Fruit fly (Drosophila melanogaster): ENCODE measurements around the gene Eig71Ea.
A peak's percentile ranks its signal among the peaks of the same experiment; 100 is the strongest.

Gene Eig71Ea

DNA sequence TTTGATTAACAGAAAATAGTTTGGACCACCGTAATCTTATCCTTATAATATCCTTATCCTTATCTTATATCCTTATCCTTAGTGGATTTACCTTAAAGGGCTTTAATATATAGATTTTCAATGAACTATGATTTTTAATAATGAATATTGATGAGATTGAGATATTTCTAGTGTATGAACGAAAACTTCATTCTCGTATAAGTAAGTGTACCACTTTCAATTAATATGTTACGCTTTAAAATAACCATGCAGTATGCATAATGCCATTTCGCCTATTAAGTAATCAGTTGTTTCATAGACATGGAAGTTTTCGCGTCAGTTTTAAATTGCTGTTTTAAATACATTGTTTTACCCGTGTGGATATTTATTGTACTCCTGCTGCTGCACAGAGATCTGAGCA is 30.0 kb upstream of the Eig71Ea start, which contains the start of gene CG7304:
Gene CG7304 (plus strand): TSS at position 301 of the 400 bp plus-strand sequence.
- no peak for TF ChIP-seq lz (GFP tag; optimal IDR thresholded peaks at IDR 0.05)
- TF ChIP-seq Lpt (GFP tag; optimal IDR thresholded peaks at IDR 0.05): no peak
- no peak for TF ChIP-seq CG7368 (GFP tag; optimal IDR thresholded peaks at IDR 0.05)
- no peak for TF ChIP-seq ss (GFP tag; optimal IDR thresholded peaks at IDR 0.05)
- TF ChIP-seq CG6808 (GFP tag; optimal IDR thresholded peaks at IDR 0.05): no peak
- TF ChIP-seq cyc (GFP tag; optimal IDR thresholded peaks at IDR 0.05): no peak
- TF ChIP-seq CG10631 (GFP tag; optimal IDR thresholded peaks at IDR 0.05): no peak
- no peak for TF ChIP-seq CG9139 (GFP tag; optimal IDR thresholded peaks at IDR 0.05)
- no peak for TF ChIP-seq CG8119 (GFP tag; IDR thresholded peaks at IDR 0.05)
- no peak for TF ChIP-seq achi (GFP tag; optimal IDR thresholded peaks at IDR 0.05)
- TF ChIP-seq CG6163 (GFP tag; IDR thresholded peaks at IDR 0.05): no peak
- TF ChIP-seq CG6792 (GFP tag; optimal IDR thresholded peaks at IDR 0.05): no peak
- no peak for TF ChIP-seq CG1621 (tag; optimal IDR thresholded peaks at IDR 0.05)
- no peak for TF ChIP-seq CG3032 (tag; optimal IDR thresholded peaks at IDR 0.05)
- TF ChIP-seq Hr4 (GFP tag; optimal IDR thresholded peaks at IDR 0.05): no peak
- TF ChIP-seq CG15336 (GFP tag; IDR thresholded peaks at IDR 0.05): no peak
- no peak for TF ChIP-seq fkh (GFP tag; optimal IDR thresholded peaks at IDR 0.05)
- TF ChIP-seq CG31627 (GFP tag; optimal IDR thresholded peaks at IDR 0.05): no peak

DNA sequence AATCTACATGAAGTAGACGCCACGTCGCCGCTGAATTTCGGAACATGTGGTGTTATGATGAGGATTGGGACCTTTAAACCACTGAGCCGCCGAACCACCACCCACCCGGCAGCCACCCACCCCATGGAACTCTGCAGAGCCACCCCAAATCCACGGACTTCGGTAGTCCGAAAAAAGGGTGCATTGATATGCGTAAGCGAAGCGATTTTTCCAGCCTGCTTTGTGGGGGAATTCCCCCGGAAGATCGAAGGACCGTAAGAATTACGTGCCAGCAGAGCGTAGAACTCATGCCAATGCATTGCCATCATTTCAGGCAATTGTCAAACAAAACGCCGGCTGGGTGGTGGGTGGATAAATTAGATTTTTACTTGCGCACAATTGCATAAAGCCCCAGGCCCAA is 28.8 kb upstream of the Eig71Ea start:
- TF ChIP-seq ss (GFP tag; optimal IDR thresholded peaks at IDR 0.05): no peak
- TF ChIP-seq CG10669 (GFP tag; optimal IDR thresholded peaks at IDR 0.05): no peak
- TF ChIP-seq achi (GFP tag; optimal IDR thresholded peaks at IDR 0.05): no peak
- no peak for TF ChIP-seq topi (GFP tag; optimal IDR thresholded peaks at IDR 0.05)
- no peak for TF ChIP-seq CG3919 (GFP tag; optimal IDR thresholded peaks at IDR 0.05)
- no peak for TF ChIP-seq Hr38 (GFP tag; optimal IDR thresholded peaks at IDR 0.05)
- no peak for TF ChIP-seq OdsH (GFP tag; optimal IDR thresholded peaks at IDR 0.05)
- no peak for TF ChIP-seq Sox14 (GFP tag; optimal IDR thresholded peaks at IDR 0.05)
- TF ChIP-seq CG8119 (GFP tag; IDR thresholded peaks at IDR 0.05): no peak
- TF ChIP-seq Lpt (GFP tag; optimal IDR thresholded peaks at IDR 0.05): no peak
- no peak for TF ChIP-seq cyc (GFP tag; optimal IDR thresholded peaks at IDR 0.05)
- TF ChIP-seq salr (GFP tag; optimal IDR thresholded peaks at IDR 0.05): no peak
- TF ChIP-seq esn (GFP tag; optimal IDR thresholded peaks at IDR 0.05): no peak
- no peak for TF ChIP-seq eg (GFP tag; IDR thresholded peaks at IDR 0.05)
- no peak for TF ChIP-seq CG9139 (GFP tag; optimal IDR thresholded peaks at IDR 0.05)
- no peak for TF ChIP-seq acj6 (GFP tag; optimal IDR thresholded peaks at IDR 0.05)
- no peak for TF ChIP-seq CG6276 (GFP tag; optimal IDR thresholded peaks at IDR 0.05)
- TF ChIP-seq vri (GFP tag; optimal IDR thresholded peaks at IDR 0.05): no peak
- TF ChIP-seq CG34406 (GFP tag; optimal IDR thresholded peaks at IDR 0.05): no peak
- no peak for TF ChIP-seq CG7368 (GFP tag; optimal IDR thresholded peaks at IDR 0.05)

DNA sequence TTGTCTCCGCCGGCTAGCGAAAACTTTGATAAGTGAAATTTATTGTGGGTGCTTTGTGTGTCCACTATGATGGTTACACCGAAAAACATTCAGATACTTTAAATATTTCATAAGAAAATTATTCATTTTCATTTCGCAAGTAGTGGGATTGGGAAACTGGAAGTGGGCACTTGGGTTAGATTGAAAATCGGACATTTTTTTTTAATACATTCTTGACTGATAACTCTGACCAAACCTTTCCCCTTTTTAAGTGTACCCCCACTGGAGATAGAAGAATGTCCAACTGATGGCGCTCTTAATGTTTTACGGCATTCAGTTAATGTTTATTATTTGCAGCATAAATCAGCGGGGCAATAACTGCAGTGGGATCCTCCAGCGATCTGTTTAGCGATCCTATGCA is 28.2 kb upstream of the Eig71Ea start:
- TF ChIP-seq ss (GFP tag; optimal IDR thresholded peaks at IDR 0.05) (no peak), Hr39 (GFP tag; optimal IDR thresholded peaks at IDR 0.05) (no peak), CG7368 (GFP tag; optimal IDR thresholded peaks at IDR 0.05) (no peak), Ets96B (tag; optimal IDR thresholded peaks at IDR 0.05) (peak; percentile 15), Blimp-1 (GFP tag; optimal IDR thresholded peaks at IDR 0.05) (no peak), CG11762 (GFP tag; optimal IDR thresholded peaks at IDR 0.05; ENCODE audit: insufficient read depth) (no peak), Eip78C (GFP tag) (peak; percentile 49), CG10631 (GFP tag; optimal IDR thresholded peaks at IDR 0.05) (peak; percentile 9)

DNA sequence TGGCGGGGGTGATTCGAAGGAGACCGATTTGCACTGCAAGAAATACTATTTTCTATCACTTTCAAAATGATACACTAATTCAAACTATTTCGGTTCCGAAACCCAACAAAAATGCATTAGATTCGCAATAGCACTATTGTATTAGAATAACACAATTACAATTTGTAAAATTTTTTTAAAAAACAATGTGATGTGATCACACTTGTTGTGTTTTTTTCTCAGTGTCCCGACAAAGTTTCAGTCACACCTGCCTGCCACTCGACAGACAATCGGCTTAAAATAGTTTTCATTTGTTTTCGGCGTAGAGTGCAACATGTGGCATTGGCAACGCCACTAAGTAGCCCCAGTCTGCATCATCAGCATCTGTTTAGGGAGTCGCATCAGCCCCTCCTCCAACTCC is 25.6 kb upstream of the Eig71Ea start:
- TF ChIP-seq CG11294 (GFP tag; IDR thresholded peaks at IDR 0.05) (no peak), dsx (GFP tag; optimal IDR thresholded peaks at IDR 0.05; ENCODE audit: poor library complexity, severe bottlenecking) (peak; percentile 62), Sox14 (GFP tag; optimal IDR thresholded peaks at IDR 0.05) (no peak), svp (GFP tag) (no peak), Smox (GFP tag; optimal IDR thresholded peaks at IDR 0.05) (no peak), CG4318 (GFP tag; optimal IDR thresholded peaks at IDR 0.05) (no peak), net (GFP tag; optimal IDR thresholded peaks at IDR 0.05) (peak; percentile 16), Gug (GFP tag; IDR thresholded peaks at IDR 0.05) (no peak), esn (GFP tag; optimal IDR thresholded peaks at IDR 0.05) (no peak), Eip78C (GFP tag) (peak; percentile 62), CG32006 (GFP tag; optimal IDR thresholded peaks at IDR 0.05) (peak; percentile 49), fkh (GFP tag; optimal IDR thresholded peaks at IDR 0.05) (no peak), CG9139 (GFP tag; optimal IDR thresholded peaks at IDR 0.05) (no peak), CG6276 (GFP tag; optimal IDR thresholded peaks at IDR 0.05) (no peak), Hr38 (GFP tag; optimal IDR thresholded peaks at IDR 0.05) (no peak), CG10631 (GFP tag; optimal IDR thresholded peaks at IDR 0.05) (peak; percentile 21), CG3919 (GFP tag; optimal IDR thresholded peaks at IDR 0.05) (peak; percentile 20), CG10669 (GFP tag; optimal IDR thresholded peaks at IDR 0.05) (peak; percentile 4), Lpt (GFP tag; optimal IDR thresholded peaks at IDR 0.05) (no peak), Hr39 (GFP tag; optimal IDR thresholded peaks at IDR 0.05) (no peak), CG6163 (GFP tag; IDR thresholded peaks at IDR 0.05) (0 out of 3 replicates have a peak, but pooled peaks have one; percentile 44), Blimp-1 (GFP tag; optimal IDR thresholded peaks at IDR 0.05) (no peak), Hr4 (GFP tag; optimal IDR thresholded peaks at IDR 0.05) (peak; percentile 35), CG15336 (GFP tag; IDR thresholded peaks at IDR 0.05) (no peak), topi (GFP tag; optimal IDR thresholded peaks at IDR 0.05) (no peak)

All from whole organism, prepupa.